Worm (Caenorhabditis elegans) whole organism, late embryonic: ENCODE data around the gene clec-256.
"Not testable (repeated sequence)": the region's sequence is repeated elsewhere in the genome, so short reads cannot be mapped to it uniquely, and the experiment has no call there.

Experiments
- C38D4.7 ChIP-seq: fragments of 200-800 bp; sonication (Bioruptor generic); optimal IDR thresholded peaks from 2 replicates; lab custom pipeline; 2018; ENCODE audit warnings: mild to moderate bottlenecking, missing genetic modification characterization, moderate library complexity, missing compliant biosample characterization
- K02D7.2 ChIP-seq: sonication (generic microtip); optimal IDR thresholded peaks from 2 replicates; lab custom pipeline; 2017; ENCODE audit warnings: mild to moderate bottlenecking, missing genetic modification characterization, missing compliant biosample characterization
- T23F11.4 ChIP-seq: fragments of 200-800 bp; sonication (Bioruptor generic); optimal IDR thresholded peaks from 2 replicates; lab custom pipeline; 2018; ENCODE audit warnings: mild to moderate bottlenecking, missing genetic modification characterization, missing compliant biosample characterization
- ahr-1 ChIP-seq: sonication (generic microtip); optimal IDR thresholded peaks from 2 replicates; lab custom pipeline; 2016; ENCODE audit warnings: missing genetic modification characterization, missing compliant biosample characterization
- ceh-14 ChIP-seq: sonication (generic microtip); optimal IDR thresholded peaks from 2 replicates; lab custom pipeline; 2016; ENCODE audit warnings: missing genotype, missing genetic modification characterization, missing compliant biosample characterization
- ceh-19 ChIP-seq: fragments of 200-800 bp; sonication (Bioruptor generic); optimal IDR thresholded peaks from 2 replicates; lab custom pipeline; 2018; ENCODE audit warnings: mild to moderate bottlenecking, missing genetic modification characterization, missing compliant biosample characterization
- ceh-2 ChIP-seq: sonication (generic microtip); optimal IDR thresholded peaks from 2 replicates; lab custom pipeline; 2016; ENCODE audit warnings: missing genotype, missing genetic modification characterization, missing compliant biosample characterization
- ceh-22 ChIP-seq: sonication (generic microtip); optimal IDR thresholded peaks from 2 replicates; lab custom pipeline; 2017; ENCODE audit warnings: missing biosample characterization, missing genetic modification characterization
- ceh-24 ChIP-seq: sonication (generic microtip); optimal IDR thresholded peaks from 2 replicates; lab custom pipeline; 2016; ENCODE audit warnings: mild to moderate bottlenecking, missing genetic modification characterization, missing compliant biosample characterization
- ceh-48 ChIP-seq: sonication (generic microtip); optimal IDR thresholded peaks from 2 replicates; lab custom pipeline; 2016; ENCODE audit warnings: missing genetic modification characterization, inconsistent platforms, missing compliant biosample characterization
- ceh-6 ChIP-seq: fragments of 200-800 bp; sonication (Bioruptor generic); optimal IDR thresholded peaks from 2 replicates; lab custom pipeline; 2018; ENCODE audit warnings: mild to moderate bottlenecking, missing genetic modification characterization, missing compliant biosample characterization
- dmd-4 ChIP-seq: sonication (generic microtip); optimal IDR thresholded peaks from 2 replicates; lab custom pipeline; 2016; ENCODE audit warnings: borderline replicate concordance, missing genetic modification characterization, missing compliant biosample characterization
- dve-1 ChIP-seq: sonication (generic microtip); optimal IDR thresholded peaks from 2 replicates; lab custom pipeline; 2017; ENCODE audit warnings: antibody characterized with exemption, mild to moderate bottlenecking, missing genetic modification characterization, missing compliant biosample characterization
- elt-4 ChIP-seq: sonication (generic microtip); optimal IDR thresholded peaks from 2 replicates; lab custom pipeline; 2016; ENCODE audit warnings: missing genetic modification characterization, missing compliant biosample characterization
- eyg-1 ChIP-seq: sonication (generic microtip); optimal IDR thresholded peaks from 2 replicates; lab custom pipeline; 2016; ENCODE audit warnings: missing genotype, missing genetic modification characterization, missing compliant biosample characterization
- fkh-10 ChIP-seq: fragments of 150-350 bp; optimal IDR thresholded peaks from 2 replicates; lab custom pipeline; 2014; ENCODE audit warnings: missing biosample characterization, missing genetic modification reagents, missing genetic modification characterization
- gmeb-2 ChIP-seq: sonication (generic microtip); optimal IDR thresholded peaks from 2 replicates; lab custom pipeline; 2016; ENCODE audit warnings: missing genetic modification characterization, inconsistent platforms, missing compliant biosample characterization
- hlh-13 ChIP-seq: fragments of 200-800 bp; sonication (Bioruptor generic); optimal IDR thresholded peaks from 2 replicates; lab custom pipeline; 2018; ENCODE audit warnings: mild to moderate bottlenecking, missing genetic modification characterization, missing compliant biosample characterization
- hlh-15 ChIP-seq: sonication (generic microtip); optimal IDR thresholded peaks from 2 replicates; lab custom pipeline; 2016; ENCODE audit warnings: missing genetic modification characterization, missing compliant biosample characterization
- lim-6 ChIP-seq: sonication (generic microtip); optimal IDR thresholded peaks from 2 replicates; lab custom pipeline; 2016; ENCODE audit warnings: missing genetic modification characterization, missing compliant biosample characterization
- nfya-1 ChIP-seq: sonication (generic microtip); optimal IDR thresholded peaks from 2 replicates; lab custom pipeline; 2017; ENCODE audit warnings: missing genetic modification characterization, mild to moderate bottlenecking, missing compliant biosample characterization, antibody characterized with exemption, moderate library complexity
- nhr-11 ChIP-seq: fragments of 150-350 bp; optimal IDR thresholded peaks from 2 replicates; lab custom pipeline; 2014; ENCODE audit warnings: missing biosample characterization, missing genetic modification characterization
- npax-4 ChIP-seq: sonication (generic microtip); optimal IDR thresholded peaks from 2 replicates; lab custom pipeline; 2016; ENCODE audit warnings: missing genetic modification characterization, missing compliant biosample characterization
- odd-2 ChIP-seq: sonication (generic microtip); optimal IDR thresholded peaks from 2 replicates; lab custom pipeline; 2017; ENCODE audit warnings: antibody characterized with exemption, mild to moderate bottlenecking, missing genetic modification characterization, missing compliant biosample characterization
- pax-1 ChIP-seq: fragments of 150-350 bp; optimal IDR thresholded peaks from 2 replicates; lab custom pipeline; 2014; ENCODE audit warnings: missing biosample characterization, missing genetic modification characterization
- pha-2 ChIP-seq: sonication (generic microtip); optimal IDR thresholded peaks from 2 replicates; lab custom pipeline; 2017; ENCODE audit warnings: mild to moderate bottlenecking, missing genetic modification characterization, missing compliant biosample characterization
- pha-4 ChIP-seq: fragments of 150-350 bp; optimal IDR thresholded peaks from 2 replicates; lab custom pipeline; 2018; ENCODE audit warnings: missing biosample characterization, missing genetic modification reagents, missing genetic modification characterization
- pros-1 ChIP-seq: fragments of 150-350 bp; optimal IDR thresholded peaks from 2 replicates; lab custom pipeline; 2014; ENCODE audit warnings: missing biosample characterization, missing genetic modification reagents, missing genetic modification characterization
- ref-2 ChIP-seq: sonication (generic microtip); optimal IDR thresholded peaks from 2 replicates; lab custom pipeline; 2016; ENCODE audit warnings: missing genetic modification characterization, missing compliant biosample characterization
- rnt-1 ChIP-seq: sonication (generic microtip); optimal IDR thresholded peaks from 2 replicates; lab custom pipeline; 2016; ENCODE audit warnings: missing genetic modification characterization, missing compliant biosample characterization
- sdc-2 ChIP-seq: sonication (generic microtip); optimal IDR thresholded peaks from 2 replicates; lab custom pipeline; 2016; ENCODE audit warnings: missing genotype, missing genetic modification characterization, missing compliant biosample characterization
- sox-2 ChIP-seq: fragments of 200-800 bp; sonication (Bioruptor generic); IDR thresholded peaks from 2 replicates; pipeline ENCODE4 v1.3.6; 2022; ENCODE audit warnings: missing genetic modification reagents, missing genetic modification characterization, missing compliant biosample characterization
- tbx-2 ChIP-seq: sonication (generic microtip); optimal IDR thresholded peaks from 2 replicates; lab custom pipeline; 2016; ENCODE audit warnings: missing genetic modification characterization, missing compliant biosample characterization
- ttx-3 ChIP-seq: sonication (generic microtip); optimal IDR thresholded peaks from 2 replicates; lab custom pipeline; 2016; ENCODE audit warnings: missing genetic modification reagents, missing genetic modification characterization, missing compliant biosample characterization
- unc-55 ChIP-seq: sonication (generic microtip); optimal IDR thresholded peaks from 2 replicates; lab custom pipeline; 2017; ENCODE audit warnings: missing biosample characterization, missing genetic modification reagents, missing genetic modification characterization
- zip-5 ChIP-seq: sonication (generic microtip); optimal IDR thresholded peaks from 2 replicates; lab custom pipeline; 2016; ENCODE audit warnings: missing genetic modification characterization, missing compliant biosample characterization
- ztf-16 ChIP-seq: sonication (generic microtip); optimal IDR thresholded peaks from 2 replicates; lab custom pipeline; 2017; ENCODE audit warnings: missing genetic modification characterization, missing compliant biosample characterization

The clec-256 gene

ce11 chrV:18748726-18749125 lies 22.8 kb upstream of the clec-256 start, which contains the start of gene clec-252:
clec-252 (minus strand) TSS chrV:18748826.
- TF ChIP-seq npax-4 (no peak), ahr-1 (tag; lab: Kevin White, UChicago) (no peak), lim-6 (tag; lab: Kevin White, UChicago) (no peak), odd-2 (tag; lab: Kevin White, UChicago) (no peak), pha-2 (no peak)

DNA sequence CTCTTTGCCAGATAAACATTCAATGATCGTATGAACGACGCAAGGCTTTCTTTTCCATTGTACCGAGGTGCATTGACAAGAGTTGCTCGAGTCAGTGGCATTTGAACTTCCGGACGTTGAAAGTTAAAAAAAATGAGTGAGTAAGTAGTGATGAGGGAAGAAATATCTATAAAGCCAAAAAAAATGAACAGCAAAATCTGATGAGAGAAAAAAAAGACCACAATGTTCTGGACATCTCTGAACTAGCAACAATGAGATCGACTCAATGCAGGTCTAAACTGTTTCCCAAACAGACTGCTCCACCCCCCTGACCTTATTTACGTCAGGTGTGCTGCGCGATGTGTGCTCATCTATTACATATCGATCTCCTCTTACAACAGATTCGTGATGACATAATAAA lies 21.0 kb upstream of the clec-256 start, which contains the start of the genes F11D11.21 and F11D11.12:
Gene F11D11.21 (minus strand): TSS at position 101 of the 400 bp plus-strand sequence.
Gene F11D11.12 (minus strand): TSS at position 238 of the 400 bp plus-strand sequence.
- TF ChIP-seq ztf-16 (tag; lab: Kevin White, UChicago) (no peak), sdc-2 (no peak)
- TF ChIP-seq, all 69 proteins: peak for 0

DNA sequence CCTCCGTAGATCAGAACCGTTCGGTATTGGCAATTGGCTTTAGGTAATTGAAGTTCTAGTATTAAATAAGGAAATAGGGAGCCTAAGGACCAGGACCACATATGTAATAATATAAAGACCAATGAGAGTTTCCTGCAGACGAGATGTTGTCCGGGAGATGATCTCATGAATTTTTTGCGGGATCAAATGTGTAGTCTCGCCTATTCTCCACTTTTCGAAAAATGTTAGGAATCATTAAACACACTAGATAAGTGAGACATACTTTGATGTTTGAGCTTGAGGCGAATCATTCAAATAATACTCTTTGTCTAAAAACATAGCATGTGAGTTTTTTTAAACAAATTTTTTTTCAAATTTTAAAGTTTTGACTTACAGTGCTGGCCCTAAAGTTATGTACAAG lies 18.5 kb upstream of the clec-256 start, which contains the start of gene F11D11.6:
Gene F11D11.6 (minus strand): TSS at position 101 of the 400 bp plus-strand sequence.
- TF ChIP-seq nfya-1 (tag; lab: Kevin White, UChicago) (no peak), pax-1 (no peak), ceh-22 (tag; lab: Kevin White, UChicago) (no peak), ceh-48 (tag; lab: Kevin White, UChicago) (no peak), lim-6 (tag; lab: Kevin White, UChicago) (no peak), tbx-2 (tag; lab: Kevin White, UChicago) (no peak), ceh-19 (GFP tag; lab: Kevin White, UChicago) (no peak), T23F11.4 (no peak), ceh-6 (GFP tag; lab: Kevin White, UChicago) (no peak), rnt-1 (tag; lab: Kevin White, UChicago) (no peak), elt-4 (tag; lab: Kevin White, UChicago) (no peak)

- not testable (repeated sequence) for TF ChIP-seq hlh-15 (tag; lab: Kevin White, UChicago); pax-1; ceh-24 (tag; lab: Kevin White, UChicago)
Observed at ce11 chrV:18754328-18754727, 17.2 kb upstream of the clec-256 start, which contains the start of gene clec-254. clec-254 (minus strand) TSS chrV:18754428.

DNA sequence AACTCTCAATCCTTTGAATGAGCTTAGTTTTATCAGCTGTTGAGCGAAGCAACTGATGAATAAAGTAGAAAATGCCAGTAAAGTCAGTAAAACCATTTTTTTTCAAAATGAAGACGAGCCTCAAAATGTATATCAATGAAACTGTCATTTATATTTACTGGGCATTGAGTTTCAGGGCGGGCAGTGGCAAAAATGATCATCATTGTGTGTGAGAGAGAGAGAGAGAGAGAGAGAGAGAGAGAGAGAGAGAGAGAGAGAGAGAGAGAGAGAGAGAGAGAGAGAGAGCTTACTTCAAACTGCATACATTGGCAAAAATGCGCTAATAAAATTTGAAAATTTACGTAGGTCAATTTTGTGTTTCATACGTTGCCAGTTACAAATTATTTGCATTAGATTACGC lies 11.3 kb upstream of the clec-256 start, which contains the start of gene F11D11.3:
Gene F11D11.3 (minus strand): TSS at position 101 of the 400 bp plus-strand sequence.
- TF ChIP-seq K02D7.2 (no peak), pha-4 (tag; lab: Kevin White, UChicago) (no peak), ttx-3 (tag; lab: Kevin White, UChicago) (no peak), hlh-13 (no peak), dve-1 (no peak), ceh-14 (no peak), eyg-1 (no peak), ztf-16 (tag; lab: Kevin White, UChicago) (no peak), hlh-15 (tag; lab: Kevin White, UChicago) (no peak), ceh-48 (tag; lab: Kevin White, UChicago) (no peak), ceh-6 (GFP tag; lab: Kevin White, UChicago) (no peak), unc-55 (GFP tag; lab: Kevin White, UChicago) (no peak), fkh-10 (GFP tag; lab: Kevin White, UChicago) (no peak), pros-1 (tag; lab: Kevin White, UChicago) (no peak), dmd-4 (tag; lab: Kevin White, UChicago) (no peak)

DNA sequence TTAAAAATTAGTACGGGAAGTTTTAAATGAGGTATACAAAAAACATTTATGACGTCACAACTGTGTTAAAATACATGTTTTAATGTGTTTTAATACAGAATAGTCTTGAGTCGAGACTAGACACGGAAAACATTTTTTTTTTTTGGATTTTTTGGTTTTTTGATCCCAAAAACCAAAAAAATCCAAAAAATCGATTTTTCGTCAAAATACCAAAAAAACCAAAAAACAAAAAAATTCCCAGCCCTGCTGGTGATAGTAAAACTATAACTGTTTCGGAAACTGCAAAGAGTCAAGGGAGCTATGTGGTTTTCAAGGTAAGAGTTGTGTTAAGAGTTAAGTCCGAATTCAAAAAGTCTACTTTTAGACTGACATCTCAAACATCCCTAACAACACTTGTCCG lies 10.4 kb upstream of the clec-256 start, which contains the start of gene F11D11.4:
Gene F11D11.4 (plus strand): TSS at position 301 of the 400 bp plus-strand sequence.
- TF ChIP-seq nhr-11 (tag; lab: Kevin White, UChicago), result no peak
- TF ChIP-seq ceh-24 (tag; lab: Kevin White, UChicago), result no peak
- TF ChIP-seq dmd-4 (tag; lab: Kevin White, UChicago), result no peak
- TF ChIP-seq pros-1 (tag; lab: Kevin White, UChicago), result no peak
- no peak for TF ChIP-seq C38D4.7 (GFP tag; lab: Kevin White, UChicago)
- no peak for TF ChIP-seq ceh-2 (tag; lab: Kevin White, UChicago)
- TF ChIP-seq ref-2 (tag; lab: Kevin White, UChicago), result no peak
- no peak for TF ChIP-seq gmeb-2 (tag; lab: Kevin White, UChicago)
- TF ChIP-seq zip-5 (tag; lab: Kevin White, UChicago), result no peak
- TF ChIP-seq ceh-48 (tag; lab: Kevin White, UChicago), result no peak
- TF ChIP-seq T23F11.4, result no peak
- TF ChIP-seq nfya-1 (tag; lab: Kevin White, UChicago), result no peak
- no peak for TF ChIP-seq elt-4 (tag; lab: Kevin White, UChicago)
- no peak for TF ChIP-seq sox-2
